Worm (Caenorhabditis elegans): ENCODE data around the gene F56D5.9.
A peak's percentile ranks its signal among the peaks of the same experiment; 100 is the strongest.

The F56D5.9 gene

DNA sequence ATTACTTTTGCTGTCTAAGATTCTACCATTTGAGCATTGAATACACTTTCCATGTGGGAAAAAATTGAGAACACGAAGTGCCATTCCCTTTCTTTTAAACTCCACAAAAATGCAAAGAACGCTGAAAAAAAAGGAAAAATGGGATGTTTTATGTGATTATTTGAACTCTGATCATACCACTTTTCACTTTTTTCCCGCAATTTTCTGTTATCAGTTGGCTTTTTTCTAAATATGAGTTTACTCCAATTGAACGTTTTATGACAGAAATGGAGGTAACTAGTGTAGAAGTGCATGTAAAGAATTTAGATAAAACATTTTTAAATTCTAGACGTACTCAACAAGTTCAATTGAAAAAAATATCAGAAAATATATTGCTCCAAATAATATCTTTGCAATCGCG lies 19.1 kb upstream of the F56D5.9 start:
- TF ChIP-seq lin-39 (tag; optimal IDR thresholded peaks at IDR 0.05) (no peak), zag-1 (tag; optimal IDR thresholded peaks at IDR 0.05) (no peak), ztf-11 (tag; optimal IDR thresholded peaks at IDR 0.05) (no peak), snpc-4 (tag; optimal IDR thresholded peaks at IDR 0.05) (no peak), nhr-67 (tag; optimal IDR thresholded peaks at IDR 0.05) (no peak), pha-4 (tag; optimal IDR thresholded peaks at IDR 0.05) (peak; percentile 20), ceh-82 (tag; optimal IDR thresholded peaks at IDR 0.05) (no peak), unc-39 (tag; optimal IDR thresholded peaks at IDR 0.05) (no peak), mml-1 (tag; optimal IDR thresholded peaks at IDR 0.05) (no peak), unc-62 (GFP tag; optimal IDR thresholded peaks at IDR 0.05) (no peak), eor-1 (tag; optimal IDR thresholded peaks at IDR 0.05) (no peak), pqm-1 (tag; optimal IDR thresholded peaks at IDR 0.05) (peak; percentile 28), elt-2 (tag; optimal IDR thresholded peaks at IDR 0.05) (peak; percentile 79)

DNA sequence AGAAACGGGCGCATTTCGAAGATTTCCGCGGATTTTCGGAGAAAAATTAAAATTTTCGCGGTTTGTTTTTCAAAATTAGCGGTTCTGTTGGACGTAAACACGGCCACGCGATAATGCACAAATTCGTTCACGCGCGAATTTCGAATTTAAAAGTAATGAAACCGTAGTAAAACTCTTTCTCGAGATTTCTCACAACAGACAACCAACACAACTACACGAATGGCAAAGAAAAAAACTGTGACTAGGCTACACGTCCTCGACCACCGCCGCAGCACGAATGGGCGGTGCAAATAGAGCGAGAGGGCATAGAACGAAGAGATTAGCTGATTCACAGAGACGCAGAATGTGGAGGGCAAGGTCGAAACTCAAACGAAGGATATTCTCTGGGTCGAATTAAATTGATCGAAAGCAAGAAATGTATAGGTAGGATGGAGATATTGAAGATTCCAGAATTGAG lies 18.6 kb upstream of the F56D5.9 start, which contains the start of gene idh-1:
Gene idh-1, minus strand, starts transcription at position 228 of the 457 bp plus-strand sequence.
- TF ChIP-seq snpc-4 (tag; optimal IDR thresholded peaks at IDR 0.05) (peak; percentile 83), hmg-11 (tag; optimal IDR thresholded peaks at IDR 0.05) (peak; percentile 27), nhr-23 (tag; optimal IDR thresholded peaks at IDR 0.05) (peak; percentile 45), unc-39 (tag; optimal IDR thresholded peaks at IDR 0.05) (no peak), nhr-25 (tag; optimal IDR thresholded peaks at IDR 0.05) (peak; percentile 88), tbx-2 (tag; optimal IDR thresholded peaks at IDR 0.05) (no peak), lin-39 (tag; optimal IDR thresholded peaks at IDR 0.05) (peak; percentile 59), fos-1 (tag; optimal IDR thresholded peaks at IDR 0.05) (no peak), lin-15B (tag; optimal IDR thresholded peaks at IDR 0.05) (peak; percentile 62), pha-4 (tag; optimal IDR thresholded peaks at IDR 0.05) (peak; percentile 25), pqm-1 (tag; optimal IDR thresholded peaks at IDR 0.05) (peak; percentile 17), ama-1 (optimal IDR thresholded peaks at IDR 0.05) (peak; percentile 89), nfya-1 (tag; optimal IDR thresholded peaks at IDR 0.05; ENCODE audit: insufficient read depth) (peak; percentile 58)

DNA sequence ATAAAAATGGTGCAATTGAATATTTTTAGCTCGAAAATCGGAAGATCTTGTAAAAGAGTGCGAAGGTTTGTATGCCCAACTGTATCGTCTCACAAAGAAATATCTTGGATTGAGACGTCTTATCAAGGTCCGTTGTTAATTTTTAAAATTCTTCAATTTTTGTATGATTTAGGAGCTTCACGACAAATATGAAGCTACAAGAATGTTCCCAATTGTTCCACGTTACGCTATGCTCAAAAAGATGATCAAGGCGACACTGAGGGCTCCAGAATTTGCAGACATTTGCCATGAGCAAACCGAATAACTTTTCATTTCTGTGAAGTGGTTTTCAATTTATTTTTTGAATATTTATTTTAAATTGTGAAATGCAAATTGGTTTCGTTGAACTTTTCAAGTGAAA lies 16.4 kb upstream of the F56D5.9 start:
- no peak for TF ChIP-seq egl-5 (tag; optimal IDR thresholded peaks at IDR 0.05)
- peak; percentile 40 for TF ChIP-seq tbx-2 (tag; optimal IDR thresholded peaks at IDR 0.05)
- TF ChIP-seq ama-1 (optimal IDR thresholded peaks at IDR 0.05), result peak; percentile 96
- no peak for TF ChIP-seq R02D3.7 (tag; optimal IDR thresholded peaks at IDR 0.05)
- TF ChIP-seq hmg-11 (tag; optimal IDR thresholded peaks at IDR 0.05), result no peak
- TF ChIP-seq nhr-43 (tag; optimal IDR thresholded peaks at IDR 0.05; ENCODE audit: poor library complexity, severe bottlenecking), result peak; percentile 56
- no peak for TF ChIP-seq ceh-82 (tag; optimal IDR thresholded peaks at IDR 0.05)
- TF ChIP-seq ceh-16 (tag; optimal IDR thresholded peaks at IDR 0.05), result no peak
- no peak for TF ChIP-seq lin-15B (tag; optimal IDR thresholded peaks at IDR 0.05)
- no peak for TF ChIP-seq nhr-12 (tag; optimal IDR thresholded peaks at IDR 0.05)
- TF ChIP-seq lsy-12 (tag; optimal IDR thresholded peaks at IDR 0.05), result peak; percentile 63
- TF ChIP-seq fkh-2 (tag; optimal IDR thresholded peaks at IDR 0.05), result no peak
- no peak for TF ChIP-seq elt-1 (tag; optimal IDR thresholded peaks at IDR 0.05)
- no peak for TF ChIP-seq lin-39 (tag; optimal IDR thresholded peaks at IDR 0.05)
- no peak for TF ChIP-seq jun-1 (tag; optimal IDR thresholded peaks at IDR 0.05)
- TF ChIP-seq aly-2 (tag; optimal IDR thresholded peaks at IDR 0.05), result no peak
- no peak for TF ChIP-seq ceh-9 (tag; optimal IDR thresholded peaks at IDR 0.05)
- no peak for TF ChIP-seq nhr-237 (tag; optimal IDR thresholded peaks at IDR 0.05)
- TF ChIP-seq snpc-4 (tag; optimal IDR thresholded peaks at IDR 0.05), result no peak
- no peak for TF ChIP-seq nhr-76 (tag; optimal IDR thresholded peaks at IDR 0.05)
- TF ChIP-seq nhr-23 (tag; optimal IDR thresholded peaks at IDR 0.05), result peak; percentile 32
- TF ChIP-seq zag-1 (tag; optimal IDR thresholded peaks at IDR 0.05), result no peak
- no peak for TF ChIP-seq ztf-4 (tag; optimal IDR thresholded peaks at IDR 0.05)
- TF ChIP-seq mdl-1 (tag; optimal IDR thresholded peaks at IDR 0.05), result no peak
- TF ChIP-seq daf-12 (tag; optimal IDR thresholded peaks at IDR 0.05), result no peak
- TF ChIP-seq eor-1 (tag; optimal IDR thresholded peaks at IDR 0.05), result no peak
- no peak for TF ChIP-seq mml-1 (tag; optimal IDR thresholded peaks at IDR 0.05)
- no peak for TF ChIP-seq unc-39 (tag; optimal IDR thresholded peaks at IDR 0.05)
- no peak for TF ChIP-seq fkh-10 (GFP tag; optimal IDR thresholded peaks at IDR 0.05)
- TF ChIP-seq egl-27 (tag; optimal IDR thresholded peaks at IDR 0.05), result no peak
- no peak for TF ChIP-seq skn-1 (tag; optimal IDR thresholded peaks at IDR 0.05)
- no peak for TF ChIP-seq ZK546.5 (tag; optimal IDR thresholded peaks at IDR 0.05)
- TF ChIP-seq pqm-1 (tag; optimal IDR thresholded peaks at IDR 0.05), result peak; percentile 4
- peak; percentile 12 for TF ChIP-seq nfya-1 (tag; optimal IDR thresholded peaks at IDR 0.05; ENCODE audit: insufficient read depth)
- TF ChIP-seq elt-3 (tag; optimal IDR thresholded peaks at IDR 0.05), result peak in 1 of 3 experiments; percentile 10
- TF ChIP-seq nhr-77 (tag; optimal IDR thresholded peaks at IDR 0.05), result no peak
- TF ChIP-seq nhr-67 (tag; optimal IDR thresholded peaks at IDR 0.05), result no peak
- no peak for TF ChIP-seq fos-1 (tag; optimal IDR thresholded peaks at IDR 0.05)
- no peak for TF ChIP-seq ztf-11 (tag; optimal IDR thresholded peaks at IDR 0.05)
- peak; percentile 50 for TF ChIP-seq elt-2 (tag; optimal IDR thresholded peaks at IDR 0.05)
- TF ChIP-seq nhr-28 (tag; optimal IDR thresholded peaks at IDR 0.05), result no peak
- TF ChIP-seq unc-62 (GFP tag; optimal IDR thresholded peaks at IDR 0.05), result no peak
- peak; percentile 60 for TF ChIP-seq nhr-25 (tag; optimal IDR thresholded peaks at IDR 0.05)
- no peak for TF ChIP-seq nhr-11 (tag; optimal IDR thresholded peaks at IDR 0.05)
- no peak for TF ChIP-seq pha-4 (tag; optimal IDR thresholded peaks at IDR 0.05)
- no peak for TF ChIP-seq ceh-28 (tag; optimal IDR thresholded peaks at IDR 0.05)

All from whole organism, L3 larva.